Fruit fly (Drosophila melanogaster) whole organism, embryonic: Measurements from ENCODE around the gene ana1.
A peak's percentile ranks its signal among the peaks of the same experiment; 100 is the strongest.

Experiments used
- B-H2 ChIP-seq: fragments of 200-800 bp; sonication (Bioruptor generic); optimal IDR thresholded peaks from 2 replicates; lab custom pipeline; 2018; ENCODE audit warnings: missing biosample characterization, mild to moderate bottlenecking, missing genetic modification characterization
- CG10321 ChIP-seq: fragments of 200-800 bp; sonication (Bioruptor generic); IDR thresholded peaks from 2 replicates; pipeline ENCODE4 v1.3.6; 2022; ENCODE audit warnings: missing biosample characterization, missing genetic modification characterization
- CG10543 ChIP-seq: fragments of 200-800 bp; sonication (Bioruptor generic); optimal IDR thresholded peaks from 3 replicates; lab custom pipeline; 2017; ENCODE audit warnings: missing biosample characterization, mild to moderate bottlenecking, missing genetic modification characterization, moderate library complexity
- CG12104 ChIP-seq: fragments of 200-800 bp; sonication (Bioruptor generic); optimal IDR thresholded peaks from 3 replicates; lab custom pipeline; 2016; ENCODE audit warnings: missing biosample characterization, missing genetic modification characterization
- CG13296 ChIP-seq: fragments of 200-800 bp; sonication (Bioruptor generic); optimal IDR thresholded peaks from 3 replicates; lab custom pipeline; 2018; ENCODE audit warnings: missing biosample characterization, mild to moderate bottlenecking, missing genetic modification characterization
- CG14050 ChIP-seq: fragments of 200-800 bp; sonication (Bioruptor generic); IDR thresholded peaks from 3 replicates; pipeline ENCODE4 v1.3.6; 2022; ENCODE audit warnings: missing biosample characterization, missing genetic modification characterization
- CG14441 ChIP-seq: fragments of 200-800 bp; sonication (Bioruptor generic); IDR thresholded peaks from 2 replicates; pipeline ENCODE4 v1.3.6; 2022; ENCODE audit warnings: missing biosample characterization, missing genetic modification characterization
- CG14667 ChIP-seq: fragments of 200-800 bp; sonication (Bioruptor generic); IDR thresholded peaks from 2 replicates; pipeline ENCODE4 v1.3.6; 2022; ENCODE audit warnings: missing biosample characterization, missing genetic modification characterization
- CG15479 ChIP-seq: fragments of 200-800 bp; sonication (Bioruptor generic); optimal IDR thresholded peaks from 3 replicates; lab custom pipeline; 2019; ENCODE audit warnings: missing biosample characterization, mild to moderate bottlenecking, missing genetic modification characterization, moderate library complexity
- CG17359 ChIP-seq: fragments of 200-800 bp; sonication (Bioruptor generic); optimal IDR thresholded peaks from 3 replicates; lab custom pipeline; 2018; ENCODE audit warnings: missing biosample characterization, mild to moderate bottlenecking, missing genetic modification characterization, moderate library complexity
- CG1792 ChIP-seq: fragments of 200-800 bp; sonication (Bioruptor generic); optimal IDR thresholded peaks from 2 replicates; lab custom pipeline; 2016; ENCODE audit warnings: missing biosample characterization, missing genetic modification characterization
- CG18476 ChIP-seq: fragments of 200-800 bp; sonication (Bioruptor generic); optimal IDR thresholded peaks from 2 replicates; lab custom pipeline; 2016; ENCODE audit warnings: missing biosample characterization, mild to moderate bottlenecking, missing genetic modification characterization
- CG31365 ChIP-seq: fragments of 200-800 bp; sonication (Bioruptor generic); optimal IDR thresholded peaks from 2 replicates; lab custom pipeline; 2018; ENCODE audit warnings: missing biosample characterization, mild to moderate bottlenecking, missing genetic modification characterization
- CG8924 ChIP-seq: fragments of 200-800 bp; optimal IDR thresholded peaks from 3 replicates; lab custom pipeline; 2019; ENCODE audit warnings: missing biosample characterization, mild to moderate bottlenecking, missing genetic modification characterization, moderate library complexity
- CG9817 ChIP-seq: fragments of 200-800 bp; sonication (Bioruptor generic); optimal IDR thresholded peaks from 2 replicates; lab custom pipeline; 2018; ENCODE audit warnings: missing biosample characterization, mild to moderate bottlenecking, missing genetic modification characterization, moderate library complexity
- CrebB ChIP-seq: fragments of 200-800 bp; sonication (Bioruptor generic); optimal IDR thresholded peaks from 3 replicates; lab custom pipeline; 2018; ENCODE audit warnings: missing biosample characterization, mild to moderate bottlenecking, missing genetic modification characterization
- ERR ChIP-seq: fragments of 200-800 bp; sonication (Bioruptor generic); optimal IDR thresholded peaks from 2 replicates; lab custom pipeline; 2016; ENCODE audit warnings: missing biosample characterization, missing genetic modification characterization
- Ets65A ChIP-seq: fragments of 200-800 bp; sonication (Bioruptor generic); peaks from one replicate; lab custom pipeline; 2016; ENCODE audit warnings: missing biosample characterization, missing genetic modification characterization
- Gsc ChIP-seq: fragments of 200-800 bp; sonication (Bioruptor generic); IDR thresholded peaks from 2 replicates; pipeline ENCODE4 v1.3.6; 2022; ENCODE audit warnings: missing biosample characterization, missing genetic modification characterization
- HLH3B ChIP-seq: fragments of 200-800 bp; sonication (Bioruptor generic); IDR thresholded peaks from 2 replicates; pipeline ENCODE4 v1.3.6; 2022; ENCODE audit warnings: missing biosample characterization, missing genetic modification characterization
- HmgZ ChIP-seq: fragments of 200-800 bp; sonication (Bioruptor generic); optimal IDR thresholded peaks from 2 replicates; lab custom pipeline; 2018; ENCODE audit warnings: missing biosample characterization, mild to moderate bottlenecking, missing genetic modification characterization
- Jarid2 ChIP-seq: fragments of 200-800 bp; sonication (Bioruptor generic); optimal IDR thresholded peaks from 3 replicates; lab custom pipeline; 2017; ENCODE audit warnings: mild to moderate bottlenecking, missing biosample characterization, missing genetic modification reagents, missing genetic modification characterization
- Oaz ChIP-seq: fragments of 200-800 bp; sonication (Bioruptor generic); IDR thresholded peaks from 2 replicates; pipeline ENCODE4 v1.3.6; 2022; ENCODE audit warnings: missing biosample characterization, missing genetic modification characterization
- Vsx1 ChIP-seq: fragments of 200-800 bp; sonication (Bioruptor generic); optimal IDR thresholded peaks from 2 replicates; lab custom pipeline; 2017; ENCODE audit warnings: missing biosample characterization, mild to moderate bottlenecking, missing genetic modification characterization, missing genetic modification reagents
- Xrp1 ChIP-seq: fragments of 200-800 bp; sonication (Bioruptor generic); IDR thresholded peaks from 2 replicates; pipeline ENCODE4 v1.3.6; 2022; ENCODE audit warnings: missing biosample characterization, missing genetic modification characterization
- bbx ChIP-seq: fragments of 200-800 bp; sonication (Bioruptor generic); IDR thresholded peaks from 2 replicates; pipeline ENCODE4 v1.3.6; 2022; ENCODE audit warnings: missing biosample characterization, missing genetic modification characterization; ENCODE audit not compliant: partially characterized antibody
- btn ChIP-seq: fragments of 200-800 bp; sonication (Bioruptor generic); optimal IDR thresholded peaks from 2 replicates; lab custom pipeline; 2016; ENCODE audit warnings: missing biosample characterization, missing genetic modification characterization
- caup ChIP-seq: fragments of 200-800 bp; sonication (Bioruptor generic); optimal IDR thresholded peaks from 3 replicates; lab custom pipeline; 2017; ENCODE audit warnings: missing biosample characterization, mild to moderate bottlenecking, missing genetic modification characterization, moderate library complexity; ENCODE audit not compliant: severe bottlenecking
- cg ChIP-seq: fragments of 200-800 bp; sonication (Bioruptor generic); optimal IDR thresholded peaks from 3 replicates; lab custom pipeline; 2019; ENCODE audit warnings: missing biosample characterization, mild to moderate bottlenecking, missing genetic modification characterization, moderate library complexity
- cwo ChIP-seq: fragments of 200-800 bp; sonication (Bioruptor generic); optimal IDR thresholded peaks from 3 replicates; lab custom pipeline; 2017; ENCODE audit warnings: missing biosample characterization, missing genetic modification characterization, mild to moderate bottlenecking, moderate library complexity, missing genetic modification reagents
- da ChIP-seq: fragments of 200-800 bp; sonication (Bioruptor generic); optimal IDR thresholded peaks from 2 replicates; lab custom pipeline; 2016; ENCODE audit warnings: missing biosample characterization, missing genetic modification characterization
- dmrt99B ChIP-seq: fragments of 200-800 bp; sonication (Bioruptor generic); optimal IDR thresholded peaks from 2 replicates; lab custom pipeline; 2018; ENCODE audit warnings: missing biosample characterization, mild to moderate bottlenecking, missing genetic modification characterization, moderate library complexity
- eve ChIP-seq, 2 experiments: fragments of >200 bp; optimal IDR thresholded peaks; 2 replicates each; lab custom pipeline; 2017; ENCODE audit warnings: missing biosample characterization in 2 of 2, missing genetic modification characterization in 2 of 2
- exex ChIP-seq: fragments of 200-800 bp; sonication (Bioruptor generic); optimal IDR thresholded peaks from 4 replicates; lab custom pipeline; 2018; ENCODE audit warnings: missing biosample characterization, mild to moderate bottlenecking, missing genetic modification characterization, moderate library complexity
- gsb-n ChIP-seq: fragments of 200-800 bp; sonication (Bioruptor generic); optimal IDR thresholded peaks from 3 replicates; lab custom pipeline; 2018; ENCODE audit warnings: missing biosample characterization, mild to moderate bottlenecking, missing genetic modification characterization
- hbn ChIP-seq: fragments of 200-800 bp; sonication (Bioruptor generic); IDR thresholded peaks from 2 replicates; pipeline ENCODE4 v1.3.6; 2022; ENCODE audit warnings: missing biosample characterization, missing genetic modification characterization; ENCODE audit not compliant: partially characterized antibody
- jing ChIP-seq: fragments of 200-800 bp; sonication (Bioruptor generic); optimal IDR thresholded peaks from 2 replicates; lab custom pipeline; 2018; ENCODE audit warnings: missing biosample characterization, mild to moderate bottlenecking, missing genetic modification characterization
- lab ChIP-seq: fragments of 200-800 bp; sonication (Bioruptor generic); optimal IDR thresholded peaks from 3 replicates; lab custom pipeline; 2017; ENCODE audit warnings: missing biosample characterization, missing genetic modification characterization, mild to moderate bottlenecking, moderate library complexity, missing genetic modification reagents
- mld ChIP-seq: fragments of 200-800 bp; sonication (Bioruptor generic); IDR thresholded peaks from 3 replicates; pipeline ENCODE4 v1.3.6; 2022; ENCODE audit warnings: missing biosample characterization, missing genetic modification characterization; ENCODE audit not compliant: partially characterized antibody
- otp ChIP-seq: fragments of 200-800 bp; sonication (Bioruptor generic); IDR thresholded peaks from 3 replicates; pipeline ENCODE4, ENCODE4 v1.3.6; 2022; ENCODE audit warnings: missing biosample characterization, missing genetic modification characterization
- sens ChIP-seq: fragments of 200-800 bp; sonication (Bioruptor generic); peaks from one replicate; lab custom pipeline; 2016; ENCODE audit warnings: missing biosample characterization, missing genetic modification characterization
- seq ChIP-seq: fragments of 200-800 bp; sonication (Bioruptor generic); IDR thresholded peaks from 2 replicates; pipeline ENCODE4 v1.3.6; 2022; ENCODE audit warnings: missing biosample characterization, missing genetic modification characterization
- sob ChIP-seq: fragments of 200-800 bp; sonication (Bioruptor generic); IDR thresholded peaks from 2 replicates; pipeline ENCODE4 v1.3.6; 2022; ENCODE audit warnings: missing biosample characterization, missing genetic modification characterization
- stc ChIP-seq: fragments of 200-800 bp; sonication (Bioruptor generic); IDR thresholded peaks from 2 replicates; pipeline ENCODE4 v1.3.6; 2022; ENCODE audit warnings: missing biosample characterization, missing genetic modification characterization
- sug ChIP-seq: fragments of 200-800 bp; optimal IDR thresholded peaks from 2 replicates; lab custom pipeline; 2019; ENCODE audit warnings: missing biosample characterization, mild to moderate bottlenecking, missing genetic modification characterization, moderate library complexity
- tna ChIP-seq: fragments of 200-800 bp; sonication (Bioruptor generic); IDR thresholded peaks from 2 replicates; pipeline ENCODE4 v1.3.6; 2022; ENCODE audit warnings: missing biosample characterization, missing genetic modification characterization; ENCODE audit not compliant: partially characterized antibody
- trem ChIP-seq: fragments of 200-800 bp; optimal IDR thresholded peaks from 3 replicates; lab custom pipeline; 2019; ENCODE audit warnings: missing biosample characterization, mild to moderate bottlenecking, missing genetic modification characterization, moderate library complexity
- yki ChIP-seq: fragments of >200 bp; optimal IDR thresholded peaks from 3 replicates; lab custom pipeline; 2018
- zfh2 ChIP-seq: fragments of 200-800 bp; sonication (Bioruptor generic); optimal IDR thresholded peaks from 2 replicates; lab custom pipeline; 2016; ENCODE audit warnings: missing biosample characterization, missing genetic modification characterization

Gene ana1

DNA sequence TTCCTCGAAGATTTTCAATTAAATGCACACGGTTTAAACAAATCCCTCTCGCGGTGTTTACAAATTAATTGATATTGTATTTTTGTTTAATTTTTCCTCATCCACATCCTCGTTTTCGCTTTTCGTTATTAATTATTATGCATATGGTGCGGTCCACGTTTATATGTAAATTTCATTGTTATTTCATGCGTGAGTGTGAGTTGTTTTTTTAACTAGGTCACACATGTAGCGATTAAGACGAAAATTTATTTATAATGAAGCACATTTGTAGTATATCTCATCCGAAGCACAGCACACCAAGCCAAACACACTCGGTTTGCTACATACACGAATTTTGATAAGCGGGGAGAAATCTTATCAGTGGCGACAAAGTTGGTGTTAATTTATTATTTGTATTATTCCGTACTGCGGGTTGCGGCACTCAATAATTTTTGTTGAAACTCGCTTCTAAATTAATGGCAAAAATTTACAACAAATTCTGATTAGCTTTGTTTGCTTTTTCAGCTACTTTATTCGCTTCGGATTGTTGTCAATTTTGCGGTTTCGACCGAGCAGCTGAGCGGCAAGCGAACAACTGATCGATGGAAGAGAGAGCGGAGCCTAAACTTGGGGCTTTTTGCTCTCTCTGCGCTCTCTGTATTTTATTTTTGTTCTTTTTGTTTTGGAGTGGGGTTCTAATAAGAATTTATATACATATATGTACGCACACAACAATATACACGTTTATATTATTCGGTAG lies 41.2 kb downstream of the ana1 start (continued):
- TF ChIP-seq sob (GFP tag; lab: Robert Waterston, UW): 0 out of 2 replicates have a peak, but pooled peaks have one; percentile 16
- no peak for TF ChIP-seq btn (GFP tag; lab: Kevin White, UChicago)
- no peak for TF ChIP-seq Oaz (GFP tag; lab: Robert Waterston, UW)
- TF ChIP-seq Ets65A (GFP tag; lab: Kevin White, UChicago): no peak
- TF ChIP-seq CG17359: peak; percentile 23
- no peak; the same call in 2 of the 3 replicates for TF ChIP-seq otp (GFP tag; lab: Robert Waterston, UW)
- TF ChIP-seq Jarid2 (GFP tag; lab: Kevin White, UChicago): peak; percentile 68
- TF ChIP-seq CG31365 (tag; lab: Kevin White, UChicago): no peak
- TF ChIP-seq jing (GFP tag; lab: Kevin White, UChicago): no peak
- no peak for TF ChIP-seq CG18476 (GFP tag; lab: Kevin White, UChicago)
- TF ChIP-seq sug (tag; lab: Kevin White, UChicago): peak; percentile 67
- TF ChIP-seq cg: peak; percentile 15
- TF ChIP-seq HLH3B (GFP tag; lab: Robert Waterston, UW): no peak
- no peak for TF ChIP-seq CG14050 (GFP tag; lab: Robert Waterston, UW)
- peak; percentile 22 for TF ChIP-seq CG8924 (tag; lab: Kevin White, UChicago)
- no peak for TF ChIP-seq zfh2 (GFP tag; lab: Kevin White, UChicago)
- no peak for TF ChIP-seq stc (GFP tag; lab: Robert Waterston, UW)
- peak in 1 of 2 experiments; percentile 78 for TF ChIP-seq eve (GFP tag; optimal IDR thresholded peaks at IDR 0.05; lab: Kevin White, UChicago)
- peak; percentile 64 for TF ChIP-seq CG10543 (GFP tag; lab: Kevin White, UChicago)
- no peak for TF ChIP-seq CG15479 (GFP tag; lab: Kevin White, UChicago)
- peak; percentile 20 for TF ChIP-seq ERR
- TF ChIP-seq gsb-n (tag; lab: Kevin White, UChicago): no peak
- TF ChIP-seq yki: peak; percentile 35
- no peak for TF ChIP-seq hbn (GFP tag; lab: Robert Waterston, UW)
- peak; percentile 21 for TF ChIP-seq caup
- TF ChIP-seq Xrp1 (GFP tag; lab: Robert Waterston, UW): peak; percentile 20; the same call in 1 of the 2 replicates
- TF ChIP-seq Gsc (GFP tag; lab: Robert Waterston, UW): no peak
- TF ChIP-seq bbx (GFP tag; lab: Robert Waterston, UW): 0 out of 2 replicates have a peak, but pooled peaks have one; percentile 40
- no peak for TF ChIP-seq CG14667 (GFP tag; lab: Robert Waterston, UW)
- TF ChIP-seq HmgZ (tag; lab: Kevin White, UChicago): peak; percentile 30
- no peak for TF ChIP-seq CG9817 (tag; lab: Kevin White, UChicago)
- TF ChIP-seq cwo: peak; percentile 58
- no peak for TF ChIP-seq trem (tag; lab: Kevin White, UChicago)
- no peak for TF ChIP-seq seq
- TF ChIP-seq exex (tag; lab: Kevin White, UChicago): peak; percentile 93
- peak; percentile 17 for TF ChIP-seq B-H2 (GFP tag; lab: Kevin White, UChicago)
- TF ChIP-seq CG14441 (GFP tag; lab: Robert Waterston, UW): no peak
- TF ChIP-seq lab (GFP tag; lab: Kevin White, UChicago): peak; percentile 55
- TF ChIP-seq CG1792 (GFP tag; lab: Kevin White, UChicago): no peak
- 0 out of 3 replicates have a peak, but pooled peaks have one; percentile 13 for TF ChIP-seq mld (GFP tag; lab: Robert Waterston, UW)
- TF ChIP-seq dmrt99B (tag; lab: Kevin White, UChicago): no peak
- TF ChIP-seq CG12104 (GFP tag; lab: Kevin White, UChicago): no peak
- no peak for TF ChIP-seq CG10321 (GFP tag; lab: Robert Waterston, UW)
- peak; percentile 13; the same call in 1 of the 2 replicates for TF ChIP-seq tna (GFP tag; lab: Robert Waterston, UW)
- peak; percentile 41 for TF ChIP-seq CrebB (tag; lab: Kevin White, UChicago)
- peak; percentile 52 for TF ChIP-seq sens (GFP tag; lab: Kevin White, UChicago)
- TF ChIP-seq da (GFP tag; lab: Kevin White, UChicago): no peak
- TF ChIP-seq CG13296 (GFP tag; lab: Kevin White, UChicago): peak; percentile 1
- peak; percentile 77 for TF ChIP-seq Vsx1
